Fruit fly (Drosophila melanogaster): ENCODE results near the gene CG8673.

dm6 chr2L:8099050-8099449 is 25.1 kb upstream of the CG8673 start:
- no peak for TF ChIP-seq Sin3A (optimal IDR thresholded peaks at IDR 0.05)
- TF ChIP-seq h (optimal IDR thresholded peaks at IDR 0.05), result no peak
- no peak for TF ChIP-seq Myc (optimal IDR thresholded peaks at IDR 0.05)
- no peak for TF ChIP-seq psq (optimal IDR thresholded peaks at IDR 0.05)
